Fruit fly (Drosophila melanogaster): ENCODE measurements around the gene ImpE2.

The ImpE2 gene

DNA sequence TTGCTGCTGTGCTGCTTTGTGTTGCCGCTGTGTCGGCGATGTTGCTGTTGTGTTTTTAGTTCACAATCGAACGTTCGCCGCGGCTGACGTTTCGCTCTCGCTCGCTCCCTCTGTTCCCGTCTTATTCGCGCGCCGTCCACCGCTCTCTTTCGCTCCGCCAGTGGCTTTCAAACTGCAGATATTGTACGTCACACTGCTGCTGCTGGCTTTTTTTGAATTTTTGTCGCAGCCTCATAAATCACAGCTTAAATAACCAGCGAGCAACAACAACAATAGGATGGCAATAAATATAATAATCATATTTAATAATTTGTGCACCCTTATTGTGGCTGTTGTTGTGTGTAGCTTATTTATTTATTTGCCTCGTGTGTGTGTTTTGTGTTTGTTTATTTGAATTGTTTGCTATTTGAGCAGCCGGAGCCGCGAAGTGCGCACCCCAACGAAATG, 31.1 kb upstream of the ImpE2 start (continued):
- TF ChIP-seq CG14965 (GFP tag; optimal IDR thresholded peaks at IDR 0.05; ENCODE audit: borderline replicate concordance) (no peak), nerfin-1 (tag; optimal IDR thresholded peaks at IDR 0.05) (peak; percentile 38), CG7372 (GFP tag; IDR thresholded peaks at IDR 0.05) (no peak), tna (GFP tag; IDR thresholded peaks at IDR 0.05; ENCODE audit: partially characterized antibody) (no peak), CG6654 (GFP tag; optimal IDR thresholded peaks at IDR 0.05) (peak; percentile 98), CG18476 (GFP tag; optimal IDR thresholded peaks at IDR 0.05) (peak; percentile 40), Six4 (GFP tag; optimal IDR thresholded peaks at IDR 0.05) (no peak), CG12155 (GFP tag; optimal IDR thresholded peaks at IDR 0.05) (no peak), ems (GFP tag; optimal IDR thresholded peaks at IDR 0.05) (peak; percentile 65), CG15073 (GFP tag; optimal IDR thresholded peaks at IDR 0.05) (no peak), usp (GFP tag; optimal IDR thresholded peaks at IDR 0.05) (no peak), H15 (GFP tag; IDR thresholded peaks at IDR 0.05) (no peak), MESR4 (GFP tag; optimal IDR thresholded peaks at IDR 0.05) (no peak), dysf (GFP tag; IDR thresholded peaks at IDR 0.05) (peak; percentile 28; the same call in 1 of the 3 replicates), hbn (GFP tag; IDR thresholded peaks at IDR 0.05; ENCODE audit: partially characterized antibody) (no peak), wek (GFP tag; optimal IDR thresholded peaks at IDR 0.05) (no peak), CG3281 (GFP tag; optimal IDR thresholded peaks at IDR 0.05) (peak; percentile 74), CG3407 (GFP tag; optimal IDR thresholded peaks at IDR 0.05) (peak; percentile 12), scrt (GFP tag; optimal IDR thresholded peaks at IDR 0.05) (peak; percentile 37), H2.0 (GFP tag; IDR thresholded peaks at IDR 0.05) (no peak), croc (GFP tag; conservative IDR thresholded peaks at IDR 0.05) (no peak), jumu (GFP tag; optimal IDR thresholded peaks at IDR 0.05) (no peak), CG8944 (GFP tag; optimal IDR thresholded peaks at IDR 0.05) (no peak), aop (GFP tag; IDR thresholded peaks at IDR 0.05) (no peak), dmrt11E (tag; optimal IDR thresholded peaks at IDR 0.05) (peak; percentile 10), CG10267 (tag; optimal IDR thresholded peaks at IDR 0.05) (no peak), CG15269 (tag; optimal IDR thresholded peaks at IDR 0.05) (no peak), CG32772 (GFP tag; IDR thresholded peaks at IDR 0.05) (no peak), salm (tag; optimal IDR thresholded peaks at IDR 0.05) (peak; percentile 52), C15 (GFP tag; IDR thresholded peaks at IDR 0.05) (0 out of 3 replicates have a peak, but pooled peaks have one; percentile 7), Ets65A (GFP tag) (peak; percentile 75), CG17359 (tag; optimal IDR thresholded peaks at IDR 0.05) (peak; percentile 32), vfl (GFP tag; optimal IDR thresholded peaks at IDR 0.05) (no peak), p53 (GFP tag; optimal IDR thresholded peaks at IDR 0.05) (no peak), CG17328 (GFP tag; IDR thresholded peaks at IDR 0.05) (no peak), CG18619 (GFP tag; optimal IDR thresholded peaks at IDR 0.05) (no peak), CG17361 (GFP tag; IDR thresholded peaks at IDR 0.05) (no peak), jigr1 (GFP tag; IDR thresholded peaks at IDR 0.05) (no peak), wor (GFP tag; IDR thresholded peaks at IDR 0.05) (no peak), Sry-β (GFP tag; optimal IDR thresholded peaks at IDR 0.05) (no peak), HLH4C (GFP tag; IDR thresholded peaks at IDR 0.05; ENCODE audit: partially characterized antibody) (peak; percentile 41; the same call in 1 of the 3 replicates), ind (GFP tag; optimal IDR thresholded peaks at IDR 0.05) (no peak), CG6254 (GFP tag; optimal IDR thresholded peaks at IDR 0.05) (peak; percentile 70), CG7357 (GFP tag; IDR thresholded peaks at IDR 0.05) (no peak), pzg (GFP tag; optimal IDR thresholded peaks at IDR 0.05) (no peak), CG12744 (GFP tag; optimal IDR thresholded peaks at IDR 0.05) (peak; percentile 2), CG10209 (GFP tag; optimal IDR thresholded peaks at IDR 0.05) (peak; percentile 68), vvl (GFP tag; IDR thresholded peaks at IDR 0.05) (peak; percentile 39; the same call in 1 of the 2 replicates), pnt (GFP tag; optimal IDR thresholded peaks at IDR 0.05) (no peak), corto (GFP tag; optimal IDR thresholded peaks at IDR 0.05) (no peak), CG3065 (GFP tag; optimal IDR thresholded peaks at IDR 0.05) (no peak)

Measured in whole organism, embryonic.